Worm (Caenorhabditis elegans) whole organism, late embryonic: ENCODE results near the gene grl-23.

ENCODE experiments used
- F13H6.1 ChIP-seq: sonication (generic microtip); optimal IDR thresholded peaks from 2 replicates; lab custom pipeline; 2016; ENCODE audit warnings: missing genetic modification characterization, missing compliant biosample characterization
- K02D7.2 ChIP-seq: sonication (generic microtip); optimal IDR thresholded peaks from 2 replicates; lab custom pipeline; 2017; ENCODE audit warnings: mild to moderate bottlenecking, missing genetic modification characterization, missing compliant biosample characterization
- K09A11.1 ChIP-seq: sonication (generic microtip); optimal IDR thresholded peaks from 2 replicates; lab custom pipeline; 2017; ENCODE audit warnings: antibody characterized with exemption, mild to moderate bottlenecking, missing genetic modification characterization, missing compliant biosample characterization; ENCODE audit not compliant: insufficient read depth
- T23F11.4 ChIP-seq: fragments of 200-800 bp; sonication (Bioruptor generic); optimal IDR thresholded peaks from 2 replicates; lab custom pipeline; 2018; ENCODE audit warnings: mild to moderate bottlenecking, missing genetic modification characterization, missing compliant biosample characterization
- Y22D7AL.16 ChIP-seq: sonication (generic microtip); optimal IDR thresholded peaks from 2 replicates; lab custom pipeline; 2016; ENCODE audit warnings: missing genetic modification characterization, missing compliant biosample characterization
- ceh-14 ChIP-seq: sonication (generic microtip); optimal IDR thresholded peaks from 2 replicates; lab custom pipeline; 2016; ENCODE audit warnings: missing genotype, missing genetic modification characterization, missing compliant biosample characterization
- ceh-18 ChIP-seq: sonication (generic microtip); optimal IDR thresholded peaks from 2 replicates; lab custom pipeline; 2016; ENCODE audit warnings: missing genetic modification characterization, missing compliant biosample characterization
- ceh-2 ChIP-seq: sonication (generic microtip); optimal IDR thresholded peaks from 2 replicates; lab custom pipeline; 2016; ENCODE audit warnings: missing genotype, missing genetic modification characterization, missing compliant biosample characterization
- ceh-22 ChIP-seq: sonication (generic microtip); optimal IDR thresholded peaks from 2 replicates; lab custom pipeline; 2017; ENCODE audit warnings: missing biosample characterization, missing genetic modification characterization
- ceh-24 ChIP-seq: sonication (generic microtip); optimal IDR thresholded peaks from 2 replicates; lab custom pipeline; 2016; ENCODE audit warnings: mild to moderate bottlenecking, missing genetic modification characterization, missing compliant biosample characterization
- ceh-31 ChIP-seq: sonication (generic microtip); optimal IDR thresholded peaks from 2 replicates; lab custom pipeline; 2016; ENCODE audit warnings: missing genetic modification characterization, missing compliant biosample characterization
- ceh-34 ChIP-seq: sonication (generic microtip); optimal IDR thresholded peaks from 2 replicates; lab custom pipeline; 2016; ENCODE audit warnings: mild to moderate bottlenecking, missing genetic modification characterization, missing compliant biosample characterization
- ceh-45 ChIP-seq: fragments of 200-800 bp; sonication (Bioruptor generic); IDR thresholded peaks from 2 replicates; pipeline ENCODE4 v1.3.6; 2022; ENCODE audit warnings: missing genetic modification reagents, missing genetic modification characterization, missing compliant biosample characterization
- ceh-48 ChIP-seq: sonication (generic microtip); optimal IDR thresholded peaks from 2 replicates; lab custom pipeline; 2016; ENCODE audit warnings: missing genetic modification characterization, inconsistent platforms, missing compliant biosample characterization
- dmd-4 ChIP-seq: sonication (generic microtip); optimal IDR thresholded peaks from 2 replicates; lab custom pipeline; 2016; ENCODE audit warnings: borderline replicate concordance, missing genetic modification characterization, missing compliant biosample characterization
- dve-1 ChIP-seq: sonication (generic microtip); optimal IDR thresholded peaks from 2 replicates; lab custom pipeline; 2017; ENCODE audit warnings: antibody characterized with exemption, mild to moderate bottlenecking, missing genetic modification characterization, missing compliant biosample characterization
- elt-2 ChIP-seq: sonication (generic microtip); optimal IDR thresholded peaks from 2 replicates; lab custom pipeline; 2016; ENCODE audit warnings: missing genetic modification reagents, missing genetic modification characterization, missing compliant biosample characterization
- ets-4 ChIP-seq: sonication (generic microtip); optimal IDR thresholded peaks from 2 replicates; lab custom pipeline; 2016; ENCODE audit warnings: missing genetic modification characterization, missing compliant biosample characterization
- eyg-1 ChIP-seq: sonication (generic microtip); optimal IDR thresholded peaks from 2 replicates; lab custom pipeline; 2016; ENCODE audit warnings: missing genotype, missing genetic modification characterization, missing compliant biosample characterization
- fkh-10 ChIP-seq: fragments of 150-350 bp; optimal IDR thresholded peaks from 2 replicates; lab custom pipeline; 2014; ENCODE audit warnings: missing biosample characterization, missing genetic modification reagents, missing genetic modification characterization
- fkh-6 ChIP-seq: sonication (generic microtip); optimal IDR thresholded peaks from 2 replicates; lab custom pipeline; 2016; ENCODE audit warnings: missing genetic modification characterization, missing compliant biosample characterization
- hlh-15 ChIP-seq: sonication (generic microtip); optimal IDR thresholded peaks from 2 replicates; lab custom pipeline; 2016; ENCODE audit warnings: missing genetic modification characterization, missing compliant biosample characterization
- hlh-6 ChIP-seq: sonication (generic microtip); optimal IDR thresholded peaks from 2 replicates; lab custom pipeline; 2016; ENCODE audit warnings: missing genotype, missing genetic modification characterization, missing compliant biosample characterization
- lim-6 ChIP-seq: sonication (generic microtip); optimal IDR thresholded peaks from 2 replicates; lab custom pipeline; 2016; ENCODE audit warnings: missing genetic modification characterization, missing compliant biosample characterization
- lin-11 ChIP-seq: fragments of 200-800 bp; sonication (Bioruptor generic); optimal IDR thresholded peaks from 2 replicates; lab custom pipeline; 2018; ENCODE audit warnings: mild to moderate bottlenecking, missing genetic modification characterization, missing compliant biosample characterization
- mec-3 ChIP-seq: sonication (generic microtip); optimal IDR thresholded peaks from 2 replicates; lab custom pipeline; 2016; ENCODE audit warnings: borderline replicate concordance, missing genetic modification characterization, missing compliant biosample characterization
- nfya-1 ChIP-seq: sonication (generic microtip); optimal IDR thresholded peaks from 2 replicates; lab custom pipeline; 2017; ENCODE audit warnings: missing genetic modification characterization, mild to moderate bottlenecking, missing compliant biosample characterization, antibody characterized with exemption, moderate library complexity
- nhr-11 ChIP-seq: fragments of 150-350 bp; optimal IDR thresholded peaks from 2 replicates; lab custom pipeline; 2014; ENCODE audit warnings: missing biosample characterization, missing genetic modification characterization
- pag-3 ChIP-seq: sonication (generic microtip); optimal IDR thresholded peaks from 2 replicates; lab custom pipeline; 2016; ENCODE audit warnings: missing compliant biosample characterization, missing genetic modification characterization, borderline replicate concordance
- pat-9 ChIP-seq: fragments of 200-800 bp; sonication (Bioruptor generic); optimal IDR thresholded peaks from 2 replicates; lab custom pipeline; 2018; ENCODE audit warnings: mild to moderate bottlenecking, missing genetic modification characterization, moderate library complexity, missing compliant biosample characterization
- pax-1 ChIP-seq: fragments of 150-350 bp; optimal IDR thresholded peaks from 2 replicates; lab custom pipeline; 2014; ENCODE audit warnings: missing biosample characterization, missing genetic modification characterization
- pha-4 ChIP-seq: fragments of 150-350 bp; optimal IDR thresholded peaks from 2 replicates; lab custom pipeline; 2018; ENCODE audit warnings: missing biosample characterization, missing genetic modification reagents, missing genetic modification characterization
- pros-1 ChIP-seq: fragments of 150-350 bp; optimal IDR thresholded peaks from 2 replicates; lab custom pipeline; 2014; ENCODE audit warnings: missing biosample characterization, missing genetic modification reagents, missing genetic modification characterization
- ref-2 ChIP-seq: sonication (generic microtip); optimal IDR thresholded peaks from 2 replicates; lab custom pipeline; 2016; ENCODE audit warnings: missing genetic modification characterization, missing compliant biosample characterization
- sox-4 ChIP-seq: sonication (generic microtip); optimal IDR thresholded peaks from 2 replicates; lab custom pipeline; 2017; ENCODE audit warnings: mild to moderate bottlenecking, missing genetic modification characterization, inconsistent platforms, missing compliant biosample characterization
- syd-9 ChIP-seq: sonication (generic microtip); optimal IDR thresholded peaks from 2 replicates; lab custom pipeline; 2016; ENCODE audit warnings: mild to moderate bottlenecking, missing genetic modification characterization, moderate library complexity, missing compliant biosample characterization
- tbx-2 ChIP-seq: sonication (generic microtip); optimal IDR thresholded peaks from 2 replicates; lab custom pipeline; 2016; ENCODE audit warnings: missing genetic modification characterization, missing compliant biosample characterization
- unc-42 ChIP-seq: sonication (generic microtip); optimal IDR thresholded peaks from 2 replicates; lab custom pipeline; 2016; ENCODE audit warnings: missing genotype, missing genetic modification characterization, missing compliant biosample characterization
- unc-55 ChIP-seq: sonication (generic microtip); optimal IDR thresholded peaks from 2 replicates; lab custom pipeline; 2017; ENCODE audit warnings: missing biosample characterization, missing genetic modification reagents, missing genetic modification characterization
- unc-86 ChIP-seq: sonication (generic microtip); optimal IDR thresholded peaks from 2 replicates; lab custom pipeline; 2016; ENCODE audit warnings: missing genetic modification characterization, missing compliant biosample characterization

grl-23 gene

DNA sequence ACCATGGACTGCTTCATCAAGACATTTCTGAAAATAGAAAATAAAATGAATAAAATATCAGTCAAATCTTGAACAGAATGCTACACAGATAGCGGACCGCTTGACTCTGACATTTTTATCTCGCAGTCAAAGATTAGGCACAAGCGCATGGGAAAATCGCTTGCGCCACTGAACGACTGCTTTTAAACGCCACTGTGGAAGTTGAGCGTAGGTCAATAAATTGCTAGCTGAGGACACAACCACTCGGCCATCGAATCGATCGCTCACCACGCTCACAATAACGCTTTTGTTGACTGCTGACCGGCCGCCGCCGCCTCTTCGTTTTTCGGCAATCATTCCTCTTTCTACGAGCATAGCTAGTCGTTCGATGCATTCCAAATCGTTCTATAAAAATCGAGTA is 20.1 kb upstream of the grl-23 start (continued):
- TF ChIP-seq hlh-15 (tag; lab: Kevin White, UChicago) (peak; percentile 33), nfya-1 (tag; lab: Kevin White, UChicago) (peak; percentile 49), Y22D7AL.16 (peak; percentile 40), unc-42 (tag; lab: Kevin White, UChicago) (no peak), K02D7.2 (tag; lab: Kevin White, UChicago) (peak; percentile 40), lin-11 (tag; lab: Kevin White, UChicago) (peak; percentile 54), T23F11.4 (GFP tag; lab: Kevin White, UChicago) (no peak), ets-4 (tag; lab: Kevin White, UChicago) (no peak), ref-2 (tag; lab: Kevin White, UChicago) (peak; percentile 70), F13H6.1 (tag; lab: Kevin White, UChicago) (peak; percentile 29), ceh-45 (GFP tag; lab: Robert Waterston, UW) (no peak), ceh-24 (no peak), fkh-10 (GFP tag; lab: Kevin White, UChicago) (no peak), ceh-18 (tag; lab: Kevin White, UChicago) (peak; percentile 56), ceh-14 (peak; percentile 68), nhr-11 (tag; lab: Kevin White, UChicago) (no peak), ceh-2 (tag; lab: Kevin White, UChicago) (peak; percentile 72), pros-1 (tag; lab: Kevin White, UChicago) (peak; percentile 48), pat-9 (tag; lab: Kevin White, UChicago) (peak; percentile 42), ceh-48 (tag; lab: Kevin White, UChicago) (peak; percentile 66), unc-86 (tag; lab: Kevin White, UChicago) (peak; percentile 37), pag-3 (no peak), hlh-6 (tag; lab: Kevin White, UChicago) (peak; percentile 82)
- TF ChIP-seq, all 69 proteins: peak for 44

DNA sequence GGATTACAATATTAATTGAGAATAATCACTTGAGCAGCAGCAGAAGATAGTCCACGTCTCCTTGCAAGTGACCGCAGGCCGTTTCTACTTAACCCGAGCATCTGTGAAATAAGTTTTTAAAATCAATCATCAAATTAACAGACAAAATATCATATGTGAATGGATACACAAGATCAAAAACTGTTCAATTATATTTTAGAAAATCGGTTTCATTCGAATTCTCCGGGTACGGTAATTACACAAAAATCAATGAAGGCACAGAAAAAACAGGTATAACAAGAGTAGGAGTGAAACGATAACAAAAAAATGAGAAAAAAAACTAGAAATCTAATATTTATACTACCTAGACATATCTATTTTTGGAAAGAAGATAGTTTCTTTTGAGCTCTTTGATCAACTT is 19.5 kb upstream of the grl-23 start, which contains the start of gene mma-1:
Gene mma-1, minus strand, starts transcription at position 101 of the 400 bp plus-strand sequence.
- TF ChIP-seq pha-4 (tag; lab: Kevin White, UChicago) (no peak), dmd-4 (tag; lab: Kevin White, UChicago) (no peak), eyg-1 (tag; lab: Kevin White, UChicago) (no peak), ceh-14 (no peak), hlh-6 (tag; lab: Kevin White, UChicago) (no peak), mec-3 (tag; lab: Kevin White, UChicago) (no peak), ceh-34 (no peak)

DNA sequence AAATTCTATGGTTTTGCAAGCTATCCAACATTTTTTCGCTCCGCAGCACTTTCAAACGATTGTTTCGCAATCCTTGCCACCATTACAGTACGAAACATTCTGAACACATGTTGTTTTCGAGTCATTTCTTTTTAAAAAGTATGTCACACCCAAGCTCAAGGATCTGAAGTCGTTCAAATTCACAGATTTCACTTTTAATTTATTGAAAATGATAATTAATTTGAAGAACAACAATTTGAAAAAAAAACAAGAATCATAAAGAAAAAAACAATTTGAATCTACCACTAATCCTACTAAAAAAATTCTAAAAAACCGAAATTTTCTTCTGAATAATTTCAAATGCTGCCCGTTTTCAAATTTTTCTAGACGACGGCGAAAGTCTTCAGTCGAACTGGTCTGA is 15.7 kb upstream of the grl-23 start, which contains the start of gene C14C10.2:
Gene C14C10.2, minus strand, starts transcription at position 101 of the 400 bp plus-strand sequence.
- TF ChIP-seq K02D7.2 (tag; lab: Kevin White, UChicago) (no peak), ceh-22 (tag; lab: Kevin White, UChicago) (no peak), lim-6 (tag; lab: Kevin White, UChicago) (no peak), T23F11.4 (GFP tag; lab: Kevin White, UChicago) (no peak), K09A11.1 (no peak), dve-1 (tag; lab: Kevin White, UChicago) (no peak), syd-9 (no peak), ceh-18 (tag; lab: Kevin White, UChicago) (no peak), ceh-48 (tag; lab: Kevin White, UChicago) (no peak), unc-86 (tag; lab: Kevin White, UChicago) (no peak), tbx-2 (no peak), mec-3 (tag; lab: Kevin White, UChicago) (no peak), elt-2 (tag; lab: Kevin White, UChicago) (no peak), nhr-11 (tag; lab: Kevin White, UChicago) (no peak)

DNA sequence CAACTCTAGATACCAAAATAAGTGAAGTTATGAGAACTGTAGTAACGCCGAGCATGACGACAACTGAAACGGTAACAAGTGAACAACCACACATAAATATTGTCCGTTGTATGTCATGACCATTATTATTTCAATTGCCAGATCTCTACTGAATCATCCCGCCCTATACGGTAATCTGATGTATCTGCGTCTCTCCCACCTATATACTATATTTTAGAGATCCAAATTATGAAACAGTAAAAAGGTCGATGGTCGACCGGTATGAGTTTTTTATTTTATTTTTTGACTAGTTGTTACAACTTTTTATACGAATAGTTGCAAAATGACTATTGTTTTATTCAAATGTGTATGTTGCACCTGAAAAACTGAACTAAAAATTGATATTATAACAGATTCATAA is 13.9 kb upstream of the grl-23 start, which contains the start of gene ttr-43:
Gene ttr-43, minus strand, starts transcription at position 101 of the 400 bp plus-strand sequence.
- TF ChIP-seq sox-4 (tag; lab: Kevin White, UChicago) (no peak), pax-1 (tag; lab: Kevin White, UChicago) (no peak), T23F11.4 (GFP tag; lab: Kevin White, UChicago) (no peak), ceh-31 (tag; lab: Kevin White, UChicago) (no peak), pros-1 (tag; lab: Kevin White, UChicago) (no peak), fkh-6 (no peak), unc-55 (GFP tag; lab: Kevin White, UChicago) (no peak)
